Worm (Caenorhabditis elegans): ENCODE results near the gene C17G10.1.
"Not testable (repeated sequence)": the region's sequence is repeated elsewhere in the genome, so short reads cannot be mapped to it uniquely, and the experiment has no call there.

Gene C17G10.1

ce11 chrII:5622383-5622939, 26.1 kb downstream of the C17G10.1 start, which contains the start of the genes eif-3.L and npl-4.2:
Gene eif-3.L, minus strand, starts transcription at chrII:5622483.
Gene npl-4.2, plus strand, starts transcription at chrII:5622889.
- TF ChIP-seq B0019.2 (GFP tag; conservative IDR thresholded peaks at IDR 0.05); lin-40 (tag; optimal IDR thresholded peaks at IDR 0.05); ztf-25 (GFP tag; IDR thresholded peaks at IDR 0.05): not testable (repeated sequence)

ce11 chrII:5628326-5628818, 32.0 kb downstream of the C17G10.1 start, which contains the start of gene F59E12.15:
Gene F59E12.15, minus strand, starts transcription at chrII:5628376.
- TF ChIP-seq attf-5 (GFP tag; optimal IDR thresholded peaks at IDR 0.05) (no peak), B0019.2 (GFP tag; conservative IDR thresholded peaks at IDR 0.05) (no peak), mes-4 (tag; optimal IDR thresholded peaks at IDR 0.05) (no peak), akir-1 (GFP tag; optimal IDR thresholded peaks at IDR 0.05) (no peak), madf-6 (GFP tag; IDR thresholded peaks at IDR 0.05) (no peak), Y56A3A.18 (GFP tag; IDR thresholded peaks at IDR 0.05) (no peak), ztf-6 (GFP tag; IDR thresholded peaks at IDR 0.05) (no peak), cebp-1 (GFP tag; IDR thresholded peaks at IDR 0.05) (no peak), cebp-1 (tag; optimal IDR thresholded peaks at IDR 0.05) (no peak), F49E8.2 (tag; optimal IDR thresholded peaks at IDR 0.05; ENCODE audit: insufficient read depth) (no peak), ZK185.1 (tag; optimal IDR thresholded peaks at IDR 0.05; ENCODE audit: poor library complexity, severe bottlenecking) (no peak), lin-26 (GFP tag; IDR thresholded peaks at IDR 0.05) (no peak), athp-1 (tag; optimal IDR thresholded peaks at IDR 0.05) (no peak), attf-6 (GFP tag; IDR thresholded peaks at IDR 0.05) (no peak), F52B5.7 (tag; optimal IDR thresholded peaks at IDR 0.05) (no peak), Y53F4B.3 (GFP tag; IDR thresholded peaks at IDR 0.05) (no peak), ceh-91 (GFP tag; IDR thresholded peaks at IDR 0.05) (no peak)

- not testable (repeated sequence) for TF ChIP-seq Y53F4B.3 (GFP tag; IDR thresholded peaks at IDR 0.05); dpff-1 (tag; optimal IDR thresholded peaks at IDR 0.05); mxl-1 (tag; optimal IDR thresholded peaks at IDR 0.05)
These were observed 34.6 kb downstream of the C17G10.1 start, which contains the start of the genes F59E12.6 and npl-4.1 for ce11 chrII:5630851-5631401. Gene F59E12.6, minus strand, starts transcription at chrII:5630951. Gene npl-4.1, plus strand, starts transcription at chrII:5631351.

DNA sequence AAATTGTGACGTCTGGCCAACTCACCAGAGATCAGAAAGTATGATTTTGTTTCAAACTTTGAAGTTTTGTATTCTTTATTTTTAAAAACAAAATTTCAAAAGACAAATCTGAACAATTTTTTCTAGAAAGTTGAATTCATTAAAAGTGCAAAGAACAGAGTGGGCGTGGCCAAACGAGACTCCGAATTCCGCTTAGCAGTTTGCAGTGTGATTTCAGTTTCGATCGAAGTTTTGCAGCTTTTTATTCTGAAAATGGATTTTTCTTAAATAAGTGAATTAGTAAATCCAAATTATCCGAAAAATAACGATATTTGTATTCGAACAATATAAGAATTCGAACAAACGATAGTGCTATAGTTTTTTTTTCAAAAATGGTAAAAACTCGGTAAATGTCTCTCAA, 37.1 kb downstream of the C17G10.1 start:
- TF ChIP-seq attf-3 (GFP tag; conservative IDR thresholded peaks at IDR 0.05) (peak; percentile 87), athp-1 (tag; optimal IDR thresholded peaks at IDR 0.05) (no peak), aptf-2 (GFP tag; conservative IDR thresholded peaks at IDR 0.05) (no peak), snpc-4 (GFP tag; optimal IDR thresholded peaks at IDR 0.05) (no peak), snpc-4 (tag; optimal IDR thresholded peaks at IDR 0.05) (no peak), cebp-1 (GFP tag; IDR thresholded peaks at IDR 0.05) (no peak), cebp-1 (tag; optimal IDR thresholded peaks at IDR 0.05) (no peak), dpl-1 (GFP tag; optimal IDR thresholded peaks at IDR 0.05) (no peak), lin-40 (tag; optimal IDR thresholded peaks at IDR 0.05) (no peak), ets-4 (GFP tag; optimal IDR thresholded peaks at IDR 0.05) (no peak)

DNA sequence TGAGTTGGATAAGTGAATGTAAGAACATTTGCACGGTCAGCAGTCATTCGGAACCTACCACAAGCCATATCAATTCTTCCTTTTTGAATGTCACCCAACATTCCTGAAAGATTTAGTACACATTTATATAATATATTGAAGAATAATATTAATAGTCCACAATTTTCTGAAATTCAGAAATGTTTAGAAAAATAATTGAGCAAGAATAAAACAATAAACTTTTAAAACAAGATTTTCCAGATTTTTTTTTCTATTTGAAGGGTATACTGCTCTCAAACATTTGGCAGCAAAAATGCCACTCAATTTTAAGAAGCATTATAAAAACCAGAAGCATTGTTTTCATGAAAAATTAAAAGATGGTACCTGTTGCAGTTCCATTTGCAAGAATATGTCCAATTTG, 40.5 kb downstream of the C17G10.1 start, which contains the start of gene F59E12.8:
Gene F59E12.8 (minus strand): TSS at position 101 of the 400 bp plus-strand sequence.
- no peak for TF ChIP-seq dpl-1 (GFP tag; optimal IDR thresholded peaks at IDR 0.05)
- no peak for TF ChIP-seq B0336.3 (GFP tag; IDR thresholded peaks at IDR 0.05)

DNA sequence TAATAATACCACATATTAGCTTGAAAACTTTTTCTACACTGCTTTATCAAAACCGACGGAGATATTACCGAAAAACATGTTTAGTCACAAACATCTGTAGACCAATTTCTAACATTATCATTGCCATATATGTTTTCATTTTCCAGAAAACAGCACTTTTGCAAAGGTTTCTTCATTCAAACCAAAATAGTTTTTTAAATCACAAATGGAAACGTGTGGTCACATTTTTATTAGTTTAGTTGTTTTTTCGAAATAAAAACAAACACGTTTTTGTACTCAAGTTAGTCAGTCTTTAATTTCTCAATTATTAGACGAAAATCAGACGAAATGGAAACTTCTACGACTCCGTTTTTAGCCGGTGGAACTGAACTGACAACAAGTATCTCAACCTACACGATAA, 41.7 kb downstream of the C17G10.1 start, which contains the start of gene F59E12.3:
Gene F59E12.3 (plus strand): TSS at position 301 of the 400 bp plus-strand sequence.
- TF ChIP-seq B0019.2 (GFP tag; conservative IDR thresholded peaks at IDR 0.05) = no peak
- TF ChIP-seq dox-1 (GFP tag; IDR thresholded peaks at IDR 0.05) = no peak
- TF ChIP-seq madf-8 (GFP tag; conservative IDR thresholded peaks at IDR 0.05) = no peak
- TF ChIP-seq ceh-40 (GFP tag; IDR thresholded peaks at IDR 0.05) = no peak
- TF ChIP-seq ztf-18 (tag; optimal IDR thresholded peaks at IDR 0.05) = no peak
- no peak for TF ChIP-seq somi-1 (GFP tag; optimal IDR thresholded peaks at IDR 0.05)
- no peak for TF ChIP-seq hlh-12 (tag; optimal IDR thresholded peaks at IDR 0.05)
- TF ChIP-seq bed-2 (GFP tag; IDR thresholded peaks at IDR 0.05) = no peak

All from whole organism, young adult.